Fruit fly (Drosophila melanogaster) whole organism, embryonic: ENCODE measurements around the gene SKIP.
A peak's percentile ranks its signal among the peaks of the same experiment; 100 is the strongest.

ENCODE experiments used
- ATbp ChIP-seq: fragments of 200-800 bp; sonication (Bioruptor generic); optimal IDR thresholded peaks from 2 replicates; lab custom pipeline; 2017; ENCODE audit warnings: missing biosample characterization, mild to moderate bottlenecking, missing genetic modification characterization, missing genetic modification reagents
- CG1024 ChIP-seq: fragments of 200-800 bp; sonication (Bioruptor generic); IDR thresholded peaks from 2 replicates; pipeline ENCODE4 v1.3.6; 2022; ENCODE audit warnings: missing biosample characterization, missing genetic modification characterization
- CG10274 ChIP-seq: fragments of 200-800 bp; sonication (Bioruptor generic); optimal IDR thresholded peaks from 3 replicates; lab custom pipeline; 2017; ENCODE audit warnings: missing biosample characterization, mild to moderate bottlenecking, missing genetic modification characterization
- CG11695 ChIP-seq: fragments of 200-800 bp; sonication (Bioruptor generic); IDR thresholded peaks from 3 replicates; pipeline ENCODE4 v1.3.6; 2022; ENCODE audit warnings: missing biosample characterization, missing genetic modification characterization
- CG11696 ChIP-seq: fragments of 200-800 bp; sonication (Bioruptor generic); IDR thresholded peaks from 2 replicates; pipeline ENCODE4 v1.3.6; 2022; ENCODE audit warnings: missing biosample characterization, missing genetic modification characterization
- CG12155 ChIP-seq: fragments of 200-800 bp; sonication (Bioruptor generic); optimal IDR thresholded peaks from 3 replicates; lab custom pipeline; 2016; ENCODE audit warnings: missing biosample characterization, missing genetic modification characterization
- CG12391 ChIP-seq: fragments of 200-800 bp; sonication (Bioruptor generic); optimal IDR thresholded peaks from 3 replicates; lab custom pipeline; 2018; ENCODE audit warnings: missing biosample characterization, mild to moderate bottlenecking, missing genetic modification characterization, moderate library complexity
- CG15696 ChIP-seq: fragments of 200-800 bp; sonication (Bioruptor generic); optimal IDR thresholded peaks from 2 replicates; lab custom pipeline; 2019; ENCODE audit warnings: missing biosample characterization, mild to moderate bottlenecking, missing genetic modification characterization, moderate library complexity
- CG1603 ChIP-seq: fragments of 200-800 bp; sonication (Bioruptor generic); optimal IDR thresholded peaks from 2 replicates; lab custom pipeline; 2019; ENCODE audit warnings: missing biosample characterization, mild to moderate bottlenecking, missing genetic modification characterization, moderate library complexity
- CG17328 ChIP-seq: fragments of 200-800 bp; sonication (Bioruptor generic); IDR thresholded peaks from 2 replicates; pipeline ENCODE4 v1.3.6; 2022; ENCODE audit warnings: missing biosample characterization, missing genetic modification characterization
- CG2678 ChIP-seq: fragments of 200-800 bp; sonication (Bioruptor generic); optimal IDR thresholded peaks from 3 replicates; lab custom pipeline; 2019; ENCODE audit warnings: missing biosample characterization, mild to moderate bottlenecking, missing genetic modification characterization, moderate library complexity
- CG2875 ChIP-seq: fragments of 200-800 bp; sonication (Bioruptor generic); optimal IDR thresholded peaks from 2 replicates; lab custom pipeline; 2017; ENCODE audit warnings: missing biosample characterization, mild to moderate bottlenecking, missing genetic modification characterization, missing genetic modification reagents
- CG2889 ChIP-seq: fragments of 200-800 bp; sonication (Bioruptor generic); IDR thresholded peaks from 3 replicates; pipeline ENCODE4 v1.3.6; 2022; ENCODE audit warnings: missing biosample characterization, missing genetic modification characterization
- CG30403 ChIP-seq: fragments of 200-800 bp; sonication (Bioruptor generic); optimal IDR thresholded peaks from 3 replicates; lab custom pipeline; 2016; ENCODE audit warnings: missing biosample characterization, missing genetic modification characterization
- CG30431 ChIP-seq: fragments of 200-800 bp; sonication (Bioruptor generic); optimal IDR thresholded peaks from 2 replicates; lab custom pipeline; 2017; ENCODE audit warnings: missing biosample characterization, missing genetic modification characterization
- CG32767 ChIP-seq: fragments of 200-800 bp; sonication (Bioruptor generic); IDR thresholded peaks from 2 replicates; pipeline ENCODE4 v1.3.6; 2022; ENCODE audit warnings: missing biosample characterization, missing genetic modification characterization
- CG33557 ChIP-seq: fragments of 200-800 bp; sonication (Bioruptor generic); optimal IDR thresholded peaks from 2 replicates; lab custom pipeline; 2019; ENCODE audit warnings: missing biosample characterization, mild to moderate bottlenecking, missing genetic modification characterization, moderate library complexity
- CG34224 ChIP-seq: fragments of 200-800 bp; sonication (Bioruptor generic); IDR thresholded peaks from 3 replicates; pipeline ENCODE4 v1.3.6; 2022; ENCODE audit warnings: missing biosample characterization, missing genetic modification characterization; ENCODE audit not compliant: partially characterized antibody
- CG4730 ChIP-seq: fragments of 200-800 bp; sonication (Bioruptor generic); IDR thresholded peaks from 2 replicates; pipeline ENCODE4 v1.3.6; 2022; ENCODE audit warnings: missing biosample characterization, missing genetic modification characterization
- CG4820 ChIP-seq: fragments of 200-800 bp; sonication (Bioruptor generic); optimal IDR thresholded peaks from 3 replicates; lab custom pipeline; 2016; ENCODE audit warnings: missing biosample characterization, missing genetic modification characterization
- CG6254 ChIP-seq: fragments of 200-800 bp; sonication (Bioruptor generic); optimal IDR thresholded peaks from 3 replicates; lab custom pipeline; 2017; ENCODE audit warnings: mild to moderate bottlenecking, missing biosample characterization, missing genetic modification reagents, missing genetic modification characterization
- CG6689 ChIP-seq: fragments of 200-800 bp; sonication (Bioruptor generic); IDR thresholded peaks from 2 replicates; pipeline ENCODE4 v1.3.6; 2022; ENCODE audit warnings: missing biosample characterization, missing genetic modification characterization
- CG7357 ChIP-seq: fragments of 200-800 bp; sonication (Bioruptor generic); IDR thresholded peaks from 3 replicates; pipeline ENCODE4 v1.3.6; 2022; ENCODE audit warnings: missing biosample characterization, missing genetic modification characterization
- CG8388 ChIP-seq: fragments of 200-800 bp; sonication (Bioruptor generic); optimal IDR thresholded peaks from 2 replicates; lab custom pipeline; 2019; ENCODE audit warnings: missing biosample characterization, mild to moderate bottlenecking, missing genetic modification characterization, moderate library complexity
- CG8924 ChIP-seq: fragments of 200-800 bp; optimal IDR thresholded peaks from 3 replicates; lab custom pipeline; 2019; ENCODE audit warnings: missing biosample characterization, mild to moderate bottlenecking, missing genetic modification characterization, moderate library complexity
- CTCF ChIP-seq: fragments of 200-800 bp; sonication (Bioruptor generic); optimal IDR thresholded peaks from 2 replicates; lab custom pipeline; 2017; ENCODE audit warnings: missing biosample characterization, mild to moderate bottlenecking, missing genetic modification characterization, moderate library complexity
- CoRest ChIP-seq: fragments of 200-800 bp; sonication (Bioruptor generic); optimal IDR thresholded peaks from 3 replicates; lab custom pipeline; 2018; ENCODE audit warnings: missing biosample characterization, mild to moderate bottlenecking, missing genetic modification characterization, moderate library complexity
- D ChIP-seq, 2 experiments: fragments of 200-800 bp in 1 of 2; fragments of >200 bp in 1 of 2; sonication (Bioruptor generic) in 1 of 2; optimal IDR thresholded peaks; 2 replicates in 1 of 2; 3 replicates in 1 of 2; lab custom pipeline; 2017; ENCODE audit warnings: mild to moderate bottlenecking in 1 of 2, missing biosample characterization in 1 of 2, missing genetic modification characterization in 1 of 2, missing genetic modification reagents in 1 of 2
- H15 ChIP-seq: fragments of 200-800 bp; sonication (Bioruptor generic); IDR thresholded peaks from 3 replicates; pipeline ENCODE4 v1.3.6; 2022; ENCODE audit warnings: missing biosample characterization, missing genetic modification characterization
- H2.0 ChIP-seq: fragments of 200-800 bp; sonication (Bioruptor generic); IDR thresholded peaks from 2 replicates; pipeline ENCODE4 v1.3.6; 2022; ENCODE audit warnings: missing biosample characterization, missing genetic modification characterization
- HHEX ChIP-seq: fragments of 200-800 bp; sonication (Bioruptor generic); optimal IDR thresholded peaks from 3 replicates; lab custom pipeline; 2017; ENCODE audit warnings: missing biosample characterization, mild to moderate bottlenecking, missing genetic modification characterization, missing genetic modification reagents
- Hsf ChIP-seq: fragments of 200-800 bp; sonication (Bioruptor generic); optimal IDR thresholded peaks from 3 replicates; lab custom pipeline; 2016; ENCODE audit warnings: missing biosample characterization, missing genetic modification characterization
- Max ChIP-seq: fragments of 200-800 bp; sonication (Bioruptor generic); optimal IDR thresholded peaks from 2 replicates; lab custom pipeline; 2016; ENCODE audit warnings: missing biosample characterization, mild to moderate bottlenecking, missing genetic modification characterization
- NC2β ChIP-seq: fragments of 200-800 bp; sonication (Bioruptor generic); optimal IDR thresholded peaks from 2 replicates; lab custom pipeline; 2016; ENCODE audit warnings: missing biosample characterization, missing genetic modification characterization
- Pdp1 ChIP-seq, 2 experiments: fragments of 200-800 bp; sonication (Bioruptor generic); optimal IDR thresholded peaks; 3 replicates each; lab custom pipeline; 2016; ENCODE audit warnings: missing biosample characterization in 2 of 2, missing genetic modification characterization in 2 of 2, mild to moderate bottlenecking in 1 of 2, moderate library complexity in 1 of 2
- ap ChIP-seq: fragments of 200-800 bp; sonication (Bioruptor generic); IDR thresholded peaks from 2 replicates; pipeline ENCODE4 v1.3.6; 2022; ENCODE audit warnings: missing biosample characterization, missing genetic modification characterization
- az2 ChIP-seq: fragments of 200-800 bp; sonication (Bioruptor generic); optimal IDR thresholded peaks from 3 replicates; lab custom pipeline; 2016; ENCODE audit warnings: missing biosample characterization, missing genetic modification characterization
- crc ChIP-seq: fragments of 200-800 bp; sonication (Bioruptor generic); optimal IDR thresholded peaks from 2 replicates; lab custom pipeline; 2016; ENCODE audit warnings: missing biosample characterization, missing genetic modification characterization
- dmrt11E ChIP-seq: fragments of 200-800 bp; sonication (Bioruptor generic); optimal IDR thresholded peaks from 3 replicates; lab custom pipeline; 2018; ENCODE audit warnings: missing biosample characterization, mild to moderate bottlenecking, missing genetic modification characterization, moderate library complexity
- ewg ChIP-seq: fragments of 200-800 bp; sonication (Bioruptor generic); optimal IDR thresholded peaks from 3 replicates; lab custom pipeline; 2017; ENCODE audit warnings: mild to moderate bottlenecking, missing biosample characterization, missing genetic modification reagents, missing genetic modification characterization
- gem ChIP-seq: fragments of 200-800 bp; sonication (Bioruptor generic); optimal IDR thresholded peaks from 2 replicates; lab custom pipeline; 2019; ENCODE audit warnings: missing biosample characterization, mild to moderate bottlenecking, missing genetic modification characterization, moderate library complexity
- gsb-n ChIP-seq: fragments of 200-800 bp; sonication (Bioruptor generic); optimal IDR thresholded peaks from 3 replicates; lab custom pipeline; 2018; ENCODE audit warnings: missing biosample characterization, mild to moderate bottlenecking, missing genetic modification characterization
- phol ChIP-seq: fragments of 200-800 bp; sonication (Bioruptor generic); optimal IDR thresholded peaks from 3 replicates; lab custom pipeline; 2018; ENCODE audit warnings: missing biosample characterization, mild to moderate bottlenecking, missing genetic modification characterization, moderate library complexity
- row ChIP-seq: fragments of 200-800 bp; sonication (Bioruptor generic); IDR thresholded peaks from 3 replicates; pipeline ENCODE4 v1.3.6; 2022; ENCODE audit warnings: missing biosample characterization, missing genetic modification characterization
- sd ChIP-seq: fragments of 200-800 bp; sonication (Bioruptor generic); optimal IDR thresholded peaks from 3 replicates; lab custom pipeline; 2018; ENCODE audit warnings: missing biosample characterization, mild to moderate bottlenecking, missing genetic modification characterization, moderate library complexity
- sens ChIP-seq: fragments of 200-800 bp; sonication (Bioruptor generic); peaks from one replicate; lab custom pipeline; 2016; ENCODE audit warnings: missing biosample characterization, missing genetic modification characterization
- slbo ChIP-seq: fragments of 200-800 bp; sonication (Bioruptor generic); IDR thresholded peaks from 2 replicates; pipeline ENCODE4 v1.3.6; 2022; ENCODE audit warnings: missing biosample characterization, missing genetic modification characterization
- toy ChIP-seq: fragments of 200-800 bp; sonication (Bioruptor generic); IDR thresholded peaks from 2 replicates; pipeline ENCODE4 v1.3.6; 2022; ENCODE audit warnings: missing biosample characterization, missing genetic modification characterization
- trem ChIP-seq: fragments of 200-800 bp; optimal IDR thresholded peaks from 3 replicates; lab custom pipeline; 2019; ENCODE audit warnings: missing biosample characterization, mild to moderate bottlenecking, missing genetic modification characterization, moderate library complexity
- unpg ChIP-seq: fragments of 200-800 bp; sonication (Bioruptor generic); optimal IDR thresholded peaks from 3 replicates; lab custom pipeline; 2018; ENCODE audit warnings: missing biosample characterization, mild to moderate bottlenecking, missing genetic modification characterization, moderate library complexity
- wor ChIP-seq: fragments of 200-800 bp; sonication (Bioruptor generic); IDR thresholded peaks from 2 replicates; pipeline ENCODE4 v1.3.6; 2022; ENCODE audit warnings: missing biosample characterization, missing genetic modification characterization

The SKIP gene

dm6 chr3R:22260205-22260604 is 126.6 kb downstream of the SKIP start (continued):
- peak; percentile 17 for TF ChIP-seq ATbp (GFP tag; lab: Kevin White, UChicago)
- no peak for TF ChIP-seq CG30403 (GFP tag; lab: Kevin White, UChicago)
- peak; percentile 67 for TF ChIP-seq CG1603
- TF ChIP-seq Max (GFP tag; lab: Kevin White, UChicago): peak; percentile 4
- peak; percentile 3 for TF ChIP-seq NC2β (GFP tag; lab: Kevin White, UChicago)
- no peak for TF ChIP-seq slbo
- TF ChIP-seq CG4730 (GFP tag; lab: Robert Waterston, UW): no peak
- TF ChIP-seq dmrt11E (tag; lab: Kevin White, UChicago): peak; percentile 84
- peak; percentile 47 for TF ChIP-seq CG8388 (GFP tag; lab: Kevin White, UChicago)
- TF ChIP-seq CG1024 (GFP tag; lab: Robert Waterston, UW): no peak
- TF ChIP-seq CG12155 (GFP tag; lab: Kevin White, UChicago): peak; percentile 8
- peak; percentile 19; the same call in 1 of the 2 replicates for TF ChIP-seq ap (GFP tag; lab: Robert Waterston, UW)
- TF ChIP-seq CG7357 (GFP tag; lab: Robert Waterston, UW): no peak
- no peak for TF ChIP-seq CG10274 (GFP tag; lab: Kevin White, UChicago)
- peak; percentile 62 for TF ChIP-seq CG12391 (tag; lab: Kevin White, UChicago)
- TF ChIP-seq Pdp1 (GFP tag; optimal IDR thresholded peaks at IDR 0.05; lab: Kevin White, UChicago): peak in 1 of 2 experiments; percentile 23
- no peak for TF ChIP-seq CoRest (tag; lab: Kevin White, UChicago)
- no peak for TF ChIP-seq D (optimal IDR thresholded peaks at IDR 0.05; lab: Kevin White, UChicago)
- peak; percentile 62 for TF ChIP-seq D (GFP tag; optimal IDR thresholded peaks at IDR 0.05; lab: Kevin White, UChicago)
- TF ChIP-seq H15 (GFP tag; lab: Robert Waterston, UW): no peak
- TF ChIP-seq CTCF (GFP tag; lab: Kevin White, UChicago): no peak
- peak; percentile 55 for TF ChIP-seq CG6689 (GFP tag; lab: Robert Waterston, UW)
- peak; percentile 14 for TF ChIP-seq ewg (GFP tag; lab: Kevin White, UChicago)
- no peak for TF ChIP-seq crc (GFP tag; lab: Kevin White, UChicago)
- peak; percentile 28 for TF ChIP-seq CG2875 (GFP tag; lab: Kevin White, UChicago)
- TF ChIP-seq CG8924: peak; percentile 38
- no peak for TF ChIP-seq toy
- peak; percentile 55 for TF ChIP-seq Hsf (GFP tag; lab: Kevin White, UChicago)
- TF ChIP-seq CG11695: no peak
- TF ChIP-seq trem (tag; lab: Kevin White, UChicago): peak; percentile 11
- TF ChIP-seq HHEX: peak; percentile 19
- TF ChIP-seq CG15696 (tag; lab: Kevin White, UChicago): no peak
- peak; percentile 43 for TF ChIP-seq phol (tag; lab: Kevin White, UChicago)
- TF ChIP-seq sd (tag; lab: Kevin White, UChicago): no peak
- TF ChIP-seq row (GFP tag; lab: Robert Waterston, UW): peak; percentile 47; the same call in 2 of the 3 replicates
- 0 out of 2 replicates have a peak, but pooled peaks have one; percentile 32 for TF ChIP-seq CG32767 (GFP tag; lab: Robert Waterston, UW)
- peak; percentile 82 for TF ChIP-seq CG17328 (GFP tag; lab: Robert Waterston, UW)
- peak; percentile 33 for TF ChIP-seq az2 (GFP tag; lab: Kevin White, UChicago)
- TF ChIP-seq CG34224 (GFP tag; lab: Robert Waterston, UW): no peak
- TF ChIP-seq CG2889 (GFP tag; lab: Robert Waterston, UW): no peak
- peak; percentile 66 for TF ChIP-seq gem (tag; lab: Kevin White, UChicago)
- TF ChIP-seq CG11696 (GFP tag; lab: Robert Waterston, UW): peak; percentile 79
- peak; percentile 1 for TF ChIP-seq CG33557 (GFP tag; lab: Kevin White, UChicago)
- peak; percentile 42 for TF ChIP-seq CG30431 (GFP tag; lab: Kevin White, UChicago)
- peak; percentile 39 for TF ChIP-seq CG4820 (GFP tag; lab: Kevin White, UChicago)
- peak; percentile 92 for TF ChIP-seq sens (GFP tag; lab: Kevin White, UChicago)
- peak; percentile 56 for TF ChIP-seq CG6254
- TF ChIP-seq CG2678 (tag; lab: Kevin White, UChicago): peak; percentile 40
- 0 out of 2 replicates have a peak, but pooled peaks have one; percentile 28 for TF ChIP-seq wor (GFP tag; lab: Robert Waterston, UW)
- TF ChIP-seq unpg (GFP tag; lab: Kevin White, UChicago): peak; percentile 53
- TF ChIP-seq H2.0 (GFP tag; lab: Robert Waterston, UW): peak; percentile 16; the same call in 1 of the 2 replicates
- peak; percentile 75 for TF ChIP-seq gsb-n
